Worm (Caenorhabditis elegans): ENCODE results near the gene C49H3.12.
A peak's percentile ranks its signal among the peaks of the same experiment; 100 is the strongest.

Gene C49H3.12

ce11 chrIV:7910197-7910735, 16.9 kb downstream of the C49H3.12 start, which contains the start of the genes npp-27 and ntl-4:
TSS of gene npp-27 (minus strand) at chrIV:7910247.
TSS of gene ntl-4 (plus strand) at chrIV:7910575.
- no peak for TF ChIP-seq nhr-43 (tag; optimal IDR thresholded peaks at IDR 0.05; ENCODE audit: poor library complexity, severe bottlenecking)
- TF ChIP-seq ceh-28 (tag; optimal IDR thresholded peaks at IDR 0.05) = peak; percentile 58
- peak; percentile 76 for TF ChIP-seq egl-5 (tag; optimal IDR thresholded peaks at IDR 0.05)
- peak; percentile 36 for TF ChIP-seq nfya-1 (tag; optimal IDR thresholded peaks at IDR 0.05; ENCODE audit: insufficient read depth)
- TF ChIP-seq nhr-25 (tag; optimal IDR thresholded peaks at IDR 0.05) = no peak
- peak; percentile 25 for TF ChIP-seq pha-4 (tag; optimal IDR thresholded peaks at IDR 0.05)
- TF ChIP-seq ama-1 (optimal IDR thresholded peaks at IDR 0.05) = peak; percentile 83

ce11 chrIV:7909455-7910141, 17.5 kb downstream of the C49H3.12 start:
- TF ChIP-seq nfya-1 (tag; optimal IDR thresholded peaks at IDR 0.05; ENCODE audit: insufficient read depth) (peak; percentile 35), nhr-11 (tag; optimal IDR thresholded peaks at IDR 0.05) (no peak), pha-4 (tag; optimal IDR thresholded peaks at IDR 0.05) (peak; percentile 35), elt-2 (tag; optimal IDR thresholded peaks at IDR 0.05) (peak; percentile 22), lin-15B (tag; optimal IDR thresholded peaks at IDR 0.05) (peak; percentile 1), daf-12 (tag; optimal IDR thresholded peaks at IDR 0.05) (no peak), ama-1 (optimal IDR thresholded peaks at IDR 0.05) (peak; percentile 22), lin-39 (tag; optimal IDR thresholded peaks at IDR 0.05) (peak; percentile 73), hmg-11 (tag; optimal IDR thresholded peaks at IDR 0.05) (peak; percentile 28)

ce11 chrIV:7906643-7907042, 20.5 kb downstream of the C49H3.12 start:
- TF ChIP-seq ceh-9 (tag; optimal IDR thresholded peaks at IDR 0.05) (no peak), sea-2 (GFP tag; optimal IDR thresholded peaks at IDR 0.05) (no peak), nhr-28 (tag; optimal IDR thresholded peaks at IDR 0.05) (no peak), egl-5 (tag; optimal IDR thresholded peaks at IDR 0.05) (no peak), nhr-43 (tag; optimal IDR thresholded peaks at IDR 0.05; ENCODE audit: poor library complexity, severe bottlenecking) (no peak), lin-15B (tag; optimal IDR thresholded peaks at IDR 0.05) (no peak), pha-4 (tag; optimal IDR thresholded peaks at IDR 0.05) (no peak), hmg-11 (tag; optimal IDR thresholded peaks at IDR 0.05) (no peak), ama-1 (optimal IDR thresholded peaks at IDR 0.05) (no peak), nhr-237 (tag; optimal IDR thresholded peaks at IDR 0.05) (no peak), lsy-12 (tag; optimal IDR thresholded peaks at IDR 0.05) (no peak), ztf-11 (tag; optimal IDR thresholded peaks at IDR 0.05) (no peak), nhr-76 (tag; optimal IDR thresholded peaks at IDR 0.05) (no peak), unc-62 (GFP tag; optimal IDR thresholded peaks at IDR 0.05) (no peak)

ce11 chrIV:7903359-7903758, 23.8 kb downstream of the C49H3.12 start, which contains the start of gene C49H3.6:
TSS of gene C49H3.6 (plus strand) at chrIV:7903738.
- TF ChIP-seq fkh-2 (tag; optimal IDR thresholded peaks at IDR 0.05) = no peak
- TF ChIP-seq lin-39 (tag; optimal IDR thresholded peaks at IDR 0.05) = peak; percentile 25
- TF ChIP-seq aly-2 (tag; optimal IDR thresholded peaks at IDR 0.05) = no peak
- peak; percentile 68 for TF ChIP-seq nfya-1 (tag; optimal IDR thresholded peaks at IDR 0.05; ENCODE audit: insufficient read depth)
- TF ChIP-seq pha-4 (tag; optimal IDR thresholded peaks at IDR 0.05) = peak; percentile 0
- TF ChIP-seq mml-1 (tag; optimal IDR thresholded peaks at IDR 0.05) = no peak
- no peak for TF ChIP-seq nhr-28 (tag; optimal IDR thresholded peaks at IDR 0.05)
- TF ChIP-seq skn-1 (tag; optimal IDR thresholded peaks at IDR 0.05) = peak; percentile 4
- peak; percentile 34 for TF ChIP-seq lin-15B (tag; optimal IDR thresholded peaks at IDR 0.05)
- TF ChIP-seq hmg-11 (tag; optimal IDR thresholded peaks at IDR 0.05) = peak; percentile 56

ce11 chrIV:7902221-7902904, 24.8 kb downstream of the C49H3.12 start, which contains the start of gene arp-11:
TSS of gene arp-11 (minus strand) at chrIV:7902271.
- TF ChIP-seq nhr-67 (tag; optimal IDR thresholded peaks at IDR 0.05) (no peak), nhr-43 (tag; optimal IDR thresholded peaks at IDR 0.05; ENCODE audit: poor library complexity, severe bottlenecking) (peak; percentile 11), snpc-4 (tag; optimal IDR thresholded peaks at IDR 0.05) (peak; percentile 53), daf-12 (tag; optimal IDR thresholded peaks at IDR 0.05) (no peak), mdl-1 (tag; optimal IDR thresholded peaks at IDR 0.05) (no peak), skn-1 (tag; optimal IDR thresholded peaks at IDR 0.05) (no peak), lin-39 (tag; optimal IDR thresholded peaks at IDR 0.05) (peak; percentile 15), fkh-10 (GFP tag; optimal IDR thresholded peaks at IDR 0.05) (no peak), fos-1 (tag; optimal IDR thresholded peaks at IDR 0.05) (no peak), lsy-12 (tag; optimal IDR thresholded peaks at IDR 0.05) (peak; percentile 54), hmg-11 (tag; optimal IDR thresholded peaks at IDR 0.05) (peak; percentile 49), unc-39 (tag; optimal IDR thresholded peaks at IDR 0.05) (no peak), aly-2 (tag; optimal IDR thresholded peaks at IDR 0.05) (no peak), nhr-28 (tag; optimal IDR thresholded peaks at IDR 0.05) (no peak), ama-1 (optimal IDR thresholded peaks at IDR 0.05) (no peak), ceh-28 (tag; optimal IDR thresholded peaks at IDR 0.05) (no peak), zag-1 (tag; optimal IDR thresholded peaks at IDR 0.05) (no peak), R02D3.7 (tag; optimal IDR thresholded peaks at IDR 0.05) (no peak), nhr-76 (tag; optimal IDR thresholded peaks at IDR 0.05) (no peak), elt-2 (tag; optimal IDR thresholded peaks at IDR 0.05) (peak; percentile 96), jun-1 (tag; optimal IDR thresholded peaks at IDR 0.05) (peak; percentile 69), ceh-9 (tag; optimal IDR thresholded peaks at IDR 0.05) (no peak), ceh-16 (tag; optimal IDR thresholded peaks at IDR 0.05) (no peak), tbx-2 (tag; optimal IDR thresholded peaks at IDR 0.05) (no peak), pqm-1 (tag; optimal IDR thresholded peaks at IDR 0.05) (peak; percentile 84), pha-4 (tag; optimal IDR thresholded peaks at IDR 0.05) (peak; percentile 92), mml-1 (tag; optimal IDR thresholded peaks at IDR 0.05) (no peak), nhr-25 (tag; optimal IDR thresholded peaks at IDR 0.05) (peak; percentile 75), ztf-11 (tag; optimal IDR thresholded peaks at IDR 0.05) (no peak), fkh-2 (tag; optimal IDR thresholded peaks at IDR 0.05) (no peak), unc-62 (GFP tag; optimal IDR thresholded peaks at IDR 0.05) (no peak)

Data from whole organism, L3 larva.